Worm (Caenorhabditis elegans) whole organism, early embryonic: ENCODE results near the gene F59F3.6.

Experiments used
- ama-1 ChIP-seq: fragments of 150-350 bp; optimal IDR thresholded peaks from 2 replicates; lab custom pipeline; 2014
- ceh-13 ChIP-seq: fragments of 200-800 bp; sonication (Bioruptor generic); optimal IDR thresholded peaks from 2 replicates; lab custom pipeline; 2018; ENCODE audit warnings: mild to moderate bottlenecking, missing genetic modification characterization, missing compliant biosample characterization
- flt-1 ChIP-seq: fragments of 200-800 bp; sonication (Bioruptor generic); IDR thresholded peaks from 2 replicates; pipeline ENCODE4 v1.3.6; 2022; ENCODE audit warnings: missing genetic modification characterization, missing compliant biosample characterization
- hnd-1 ChIP-seq: sonication (generic microtip); optimal IDR thresholded peaks from 2 replicates; lab custom pipeline; 2016; ENCODE audit warnings: missing genetic modification characterization, missing compliant biosample characterization
- scrt-1 ChIP-seq: fragments of 200-800 bp; sonication (Bioruptor generic); IDR thresholded peaks from 2 replicates; pipeline ENCODE4 v1.3.6; 2022; ENCODE audit warnings: missing genetic modification characterization, missing compliant biosample characterization
- tbx-11 ChIP-seq: fragments of 200-800 bp; sonication (Bioruptor generic); IDR thresholded peaks from 2 replicates; pipeline ENCODE4 v1.3.6; 2022; ENCODE audit warnings: missing genetic modification characterization, missing compliant biosample characterization
- tbx-37 ChIP-seq: fragments of 200-800 bp; sonication (Bioruptor generic); conservative IDR thresholded peaks from 2 replicates; pipeline ENCODE4 v1.3.6; 2022; ENCODE audit warnings: missing genetic modification reagents, missing genetic modification characterization, missing compliant biosample characterization
- tra-4 ChIP-seq: sonication (generic microtip); optimal IDR thresholded peaks from 2 replicates; lab custom pipeline; 2017; ENCODE audit warnings: missing genetic modification characterization, missing compliant biosample characterization

DNA sequence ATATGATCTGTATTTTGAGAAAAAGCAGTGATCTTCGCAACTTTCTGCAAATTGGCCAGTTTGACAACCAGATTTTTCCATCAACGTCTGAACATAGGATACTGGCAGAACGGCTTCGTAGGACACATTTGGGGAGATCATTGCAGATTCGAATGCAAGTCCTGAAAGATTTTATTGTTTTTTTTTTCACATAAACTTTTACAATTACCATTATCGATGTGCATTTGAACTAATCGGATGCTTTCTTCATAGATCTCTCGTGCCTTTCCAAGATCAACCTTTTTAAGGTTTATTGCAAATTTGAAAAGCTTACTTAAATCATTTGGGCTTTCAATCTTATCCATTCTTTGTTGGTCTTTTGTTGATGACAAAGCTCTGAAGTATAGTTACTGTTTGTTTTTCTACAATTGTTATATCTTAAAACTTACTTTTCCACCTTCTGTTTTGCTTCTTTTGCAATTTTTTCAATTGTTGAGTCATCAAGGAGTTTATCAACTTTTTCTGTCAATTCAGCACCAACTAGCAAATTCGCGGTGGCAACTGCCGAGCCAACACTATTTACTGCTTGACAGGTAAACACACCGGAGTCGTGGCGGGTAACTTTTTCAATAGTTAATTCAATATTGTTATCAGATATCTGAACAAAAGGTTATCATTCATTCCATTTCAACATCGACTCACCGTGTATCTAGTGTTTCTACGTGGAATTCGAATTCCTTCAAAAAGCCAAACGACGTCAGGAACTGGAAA, 22.5 kb downstream of the F59F3.6 start:
- TF ChIP-seq ceh-13 (GFP tag; lab: Kevin White, UChicago) (no peak), ama-1 (lab: Kevin White, UChicago) (no peak), tbx-11 (GFP tag; lab: Robert Waterston, UW) (no peak), hnd-1 (no peak), scrt-1 (GFP tag; lab: Robert Waterston, UW) (no peak), tbx-37 (no peak), flt-1 (GFP tag; lab: Robert Waterston, UW) (no peak), tra-4 (tag; lab: Kevin White, UChicago) (no peak)
